Worm (Caenorhabditis elegans): ENCODE results near the gene M106.2.
A peak's percentile ranks its signal among the peaks of the same experiment; 100 is the strongest.

M106.2 gene

ce11 chrII:10885868-10886514 lies 36.2 kb upstream of the M106.2 start, which contains the start of gene F44F4.3:
Gene F44F4.3, minus strand, starts transcription at chrII:10885918.
- TF ChIP-seq sea-2 (GFP tag; IDR thresholded peaks at IDR 0.05) (no peak), efl-1 (GFP tag; optimal IDR thresholded peaks at IDR 0.05) (no peak)

- no peak for TF ChIP-seq unc-62 (GFP tag; optimal IDR thresholded peaks at IDR 0.05)
- TF ChIP-seq lsl-1 (GFP tag; optimal IDR thresholded peaks at IDR 0.05), result peak; percentile 41
- TF ChIP-seq zim-3 (tag; optimal IDR thresholded peaks at IDR 0.05), result no peak
- TF ChIP-seq ceh-79 (tag; optimal IDR thresholded peaks at IDR 0.05), result no peak
- TF ChIP-seq mes-4 (tag; optimal IDR thresholded peaks at IDR 0.05), result no peak
- TF ChIP-seq atf-7 (tag; optimal IDR thresholded peaks at IDR 0.05), result no peak
- TF ChIP-seq efl-1 (GFP tag; optimal IDR thresholded peaks at IDR 0.05), result no peak
- no peak for TF ChIP-seq ccch-3 (GFP tag; optimal IDR thresholded peaks at IDR 0.05)
- no peak for TF ChIP-seq bed-2 (GFP tag; IDR thresholded peaks at IDR 0.05)
- 0 out of 2 replicates have a peak, but pooled peaks have one; percentile 12 for TF ChIP-seq madf-6 (GFP tag; IDR thresholded peaks at IDR 0.05)
- TF ChIP-seq B0336.3 (GFP tag; IDR thresholded peaks at IDR 0.05), result no peak
- no peak for TF ChIP-seq K12H6.12 (tag; optimal IDR thresholded peaks at IDR 0.05)
- TF ChIP-seq dpl-1 (GFP tag; optimal IDR thresholded peaks at IDR 0.05), result no peak
- TF ChIP-seq T26A5.8 (tag; optimal IDR thresholded peaks at IDR 0.05), result no peak
- TF ChIP-seq tbx-9 (tag; optimal IDR thresholded peaks at IDR 0.05; ENCODE audit: borderline replicate concordance), result no peak
Measured at ce11 chrII:10885250-10885649, 35.4 kb upstream of the M106.2 start.

- TF ChIP-seq bed-2 (GFP tag; IDR thresholded peaks at IDR 0.05) (no peak), bed-1 (GFP tag; IDR thresholded peaks at IDR 0.05) (no peak), F33H1.4 (GFP tag; IDR thresholded peaks at IDR 0.05) (peak; percentile 92), F49E8.2 (tag; optimal IDR thresholded peaks at IDR 0.05; ENCODE audit: insufficient read depth) (peak; percentile 53), efl-1 (GFP tag; optimal IDR thresholded peaks at IDR 0.05) (peak; percentile 93), let-607 (tag; optimal IDR thresholded peaks at IDR 0.05) (no peak), ceh-40 (GFP tag; IDR thresholded peaks at IDR 0.05) (no peak), xnd-1 (tag; optimal IDR thresholded peaks at IDR 0.05) (peak; percentile 90), lin-54 (GFP tag; optimal IDR thresholded peaks at IDR 0.05) (peak; percentile 73), madf-8 (GFP tag; conservative IDR thresholded peaks at IDR 0.05) (peak; percentile 95), madf-6 (GFP tag; IDR thresholded peaks at IDR 0.05) (peak; percentile 98), D2030.7 (GFP tag; IDR thresholded peaks at IDR 0.05) (peak; percentile 82; the same call in 1 of the 2 replicates), hmg-1.2 (GFP tag; IDR thresholded peaks at IDR 0.05) (peak; percentile 18; the same call in 1 of the 2 replicates), sptf-2 (GFP tag; optimal IDR thresholded peaks at IDR 0.05) (no peak), ccch-3 (GFP tag; optimal IDR thresholded peaks at IDR 0.05) (no peak), egl-44 (GFP tag; IDR thresholded peaks at IDR 0.05) (no peak), rpc-1 (optimal IDR thresholded peaks at IDR 0.05) (no peak), rpc-1 (tag; optimal IDR thresholded peaks at IDR 0.05) (no peak), Y56A3A.18 (GFP tag; IDR thresholded peaks at IDR 0.05) (no peak), B0261.1 (tag; optimal IDR thresholded peaks at IDR 0.05) (no peak), dpl-1 (GFP tag; optimal IDR thresholded peaks at IDR 0.05) (peak; percentile 83), mes-4 (tag; optimal IDR thresholded peaks at IDR 0.05) (no peak), lin-35 (GFP tag; optimal IDR thresholded peaks at IDR 0.05) (peak in 1 of 3 experiments; percentile 52), let-526 (GFP tag; IDR thresholded peaks at IDR 0.05) (no peak), dox-1 (GFP tag; IDR thresholded peaks at IDR 0.05) (0 out of 2 replicates have a peak, but pooled peaks have one; percentile 50), snpc-1.3 (tag; optimal IDR thresholded peaks at IDR 0.05; ENCODE audit: insufficient read depth) (peak; percentile 35), ztf-25 (GFP tag; IDR thresholded peaks at IDR 0.05) (no peak), zim-3 (tag; optimal IDR thresholded peaks at IDR 0.05) (no peak), T07F8.4 (tag; optimal IDR thresholded peaks at IDR 0.05) (no peak), hsf-1 (GFP tag; IDR thresholded peaks at IDR 0.05) (no peak), gei-17 (GFP tag; optimal IDR thresholded peaks at IDR 0.05) (no peak), lsl-1 (GFP tag; optimal IDR thresholded peaks at IDR 0.05) (peak; percentile 93), snpc-1.1 (tag; optimal IDR thresholded peaks at IDR 0.05; ENCODE audit: insufficient read depth) (peak; percentile 15), ceh-91 (GFP tag; IDR thresholded peaks at IDR 0.05) (peak; percentile 74), sdz-38 (tag; optimal IDR thresholded peaks at IDR 0.05) (no peak)
Measured at ce11 chrII:10884396-10884795, 34.6 kb upstream of the M106.2 start, which contains the start of gene egg-3. Gene egg-3, minus strand, starts transcription at chrII:10884441.

All from whole organism, young adult.